Fruit fly (Drosophila melanogaster) Kc167 (cell line): ENCODE measurements around the gene CG7156.

Source experiments
- Myc ChIP-seq: fragments of >200 bp; optimal IDR thresholded peaks from 2 replicates; lab custom pipeline; 2017; ENCODE audit warnings: missing external identifiers
- insv ChIP-seq: fragments of >200 bp; optimal IDR thresholded peaks from 3 replicates; lab custom pipeline; 2018; ENCODE audit warnings: missing external identifiers
- psq ChIP-seq: fragments of >200 bp; optimal IDR thresholded peaks from 2 replicates; lab custom pipeline; 2017; ENCODE audit warnings: missing external identifiers
- ttk ChIP-seq: sonication (Bioruptor generic); optimal IDR thresholded peaks from 2 replicates; lab custom pipeline; 2017; ENCODE audit warnings: missing external identifiers

DNA sequence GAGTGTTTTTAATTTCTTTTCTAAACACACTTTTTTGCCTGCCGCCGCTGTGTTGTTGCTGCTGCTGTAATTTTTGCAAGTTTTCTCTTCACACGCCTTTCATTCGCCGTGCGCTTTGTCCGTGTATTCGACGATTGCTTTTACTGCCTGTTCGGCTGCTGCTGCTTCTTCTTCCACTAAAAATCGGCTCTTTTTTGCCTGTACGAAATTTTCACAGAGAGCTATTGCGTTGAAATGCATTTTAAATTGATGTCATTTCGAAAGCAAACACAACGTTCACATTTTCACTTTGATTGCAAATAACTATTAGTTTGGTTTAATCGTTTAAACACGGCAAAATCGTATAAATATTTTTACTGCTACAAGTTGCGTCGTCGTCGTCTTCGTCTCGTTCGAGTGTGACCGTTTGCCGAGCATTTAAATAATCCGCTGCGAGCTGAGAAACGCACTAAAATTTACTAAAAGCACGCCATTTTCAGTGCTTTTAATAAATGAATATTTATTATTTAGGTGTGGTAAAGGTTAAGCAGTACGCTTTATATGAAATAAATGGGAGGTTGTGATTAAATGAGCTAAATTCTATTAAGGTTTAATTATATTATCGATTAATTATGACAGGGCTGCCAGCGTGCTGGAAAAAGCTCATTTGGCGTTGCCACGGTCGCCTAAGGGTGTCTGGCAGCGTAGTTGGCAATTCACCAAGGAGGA lies 42.6 kb downstream of the CG7156 start, which contains the start of the genes Ssdp and CG7985:
- TF ChIP-seq psq (lab: Kevin White, UChicago) = no peak
- TF ChIP-seq insv (lab: Kevin White, UChicago) = no peak
- no peak for TF ChIP-seq Myc
- no peak for TF ChIP-seq ttk (lab: Kevin White, UChicago)
